Worm (Caenorhabditis elegans): ENCODE measurements around the gene Y7A5A.6.

The Y7A5A.6 gene

ce11 chrX:15838496-15838948 lies 39.0 kb upstream of the Y7A5A.6 start, which contains the start of gene acox-1.6:
TSS of gene acox-1.6 (minus strand) at chrX:15838546.
- no peak for TF ChIP-seq sea-1 (GFP tag; conservative IDR thresholded peaks at IDR 0.05)
- no peak for TF ChIP-seq ets-7 (tag; optimal IDR thresholded peaks at IDR 0.05)
- TF ChIP-seq aly-1 (tag; optimal IDR thresholded peaks at IDR 0.05) = no peak
- TF ChIP-seq B0310.2 (tag; optimal IDR thresholded peaks at IDR 0.05) = no peak
- no peak for TF ChIP-seq pes-1 (GFP tag; IDR thresholded peaks at IDR 0.05)
- no peak for TF ChIP-seq flt-1 (GFP tag; IDR thresholded peaks at IDR 0.05)
- no peak for TF ChIP-seq tbx-37 (GFP tag; conservative IDR thresholded peaks at IDR 0.05)
- TF ChIP-seq tbx-11 (GFP tag; IDR thresholded peaks at IDR 0.05) = no peak
- no peak for TF ChIP-seq ceh-13 (GFP tag; optimal IDR thresholded peaks at IDR 0.05)

- TF ChIP-seq ceh-36 (tag; optimal IDR thresholded peaks at IDR 0.05) = no peak
- no peak for TF ChIP-seq hnd-1 (tag; optimal IDR thresholded peaks at IDR 0.05)
Observed at ce11 chrX:15831537-15831936, 32.0 kb upstream of the Y7A5A.6 start.

ce11 chrX:15828059-15828458 lies 28.6 kb upstream of the Y7A5A.6 start, which contains the start of gene Y7A5A.20:
TSS of gene Y7A5A.20 (plus strand) at chrX:15828359.
- TF ChIP-seq scrt-1 (GFP tag; IDR thresholded peaks at IDR 0.05) (no peak), aly-1 (tag; optimal IDR thresholded peaks at IDR 0.05) (no peak), pes-1 (GFP tag; IDR thresholded peaks at IDR 0.05) (no peak)

- no peak for TF ChIP-seq scrt-1 (GFP tag; IDR thresholded peaks at IDR 0.05)
- no peak for TF ChIP-seq ama-1 (optimal IDR thresholded peaks at IDR 0.05)
- TF ChIP-seq F13C5.2 (tag; optimal IDR thresholded peaks at IDR 0.05) = no peak
- TF ChIP-seq hmg-4 (GFP tag; optimal IDR thresholded peaks at IDR 0.05) = no peak
- no peak for TF ChIP-seq hnd-1 (tag; optimal IDR thresholded peaks at IDR 0.05)
- TF ChIP-seq pes-1 (GFP tag; IDR thresholded peaks at IDR 0.05) = no peak
- TF ChIP-seq hmbx-1 (tag; optimal IDR thresholded peaks at IDR 0.05) = no peak
- TF ChIP-seq flt-1 (GFP tag; IDR thresholded peaks at IDR 0.05) = no peak
- TF ChIP-seq aly-1 (tag; optimal IDR thresholded peaks at IDR 0.05) = no peak
- TF ChIP-seq sea-1 (GFP tag; conservative IDR thresholded peaks at IDR 0.05) = no peak
- TF ChIP-seq ets-7 (tag; optimal IDR thresholded peaks at IDR 0.05) = no peak
- no peak for TF ChIP-seq B0310.2 (tag; optimal IDR thresholded peaks at IDR 0.05)
- no peak for TF ChIP-seq ceh-36 (tag; optimal IDR thresholded peaks at IDR 0.05)
- no peak for TF ChIP-seq ceh-13 (GFP tag; optimal IDR thresholded peaks at IDR 0.05)
- no peak for TF ChIP-seq tbx-11 (GFP tag; IDR thresholded peaks at IDR 0.05)
- no peak for TF ChIP-seq tbx-37 (GFP tag; conservative IDR thresholded peaks at IDR 0.05)
Observed at ce11 chrX:15826866-15827265, 27.4 kb upstream of the Y7A5A.6 start, which contains the start of gene Y7A5A.9. TSS of gene Y7A5A.9 (plus strand) at chrX:15827166.

- TF ChIP-seq ceh-13 (GFP tag; optimal IDR thresholded peaks at IDR 0.05) (no peak), ets-7 (tag; optimal IDR thresholded peaks at IDR 0.05) (no peak), hmbx-1 (tag; optimal IDR thresholded peaks at IDR 0.05) (no peak), aly-1 (tag; optimal IDR thresholded peaks at IDR 0.05) (no peak)
Observed at ce11 chrX:15822197-15822596, 22.7 kb upstream of the Y7A5A.6 start, which contains the start of gene Y7A5A.8. TSS of gene Y7A5A.8 (plus strand) at chrX:15822497.

ce11 chrX:15814548-15814947 lies 15.1 kb upstream of the Y7A5A.6 start:
- TF ChIP-seq hmbx-1 (tag; optimal IDR thresholded peaks at IDR 0.05) (no peak), tra-4 (tag; optimal IDR thresholded peaks at IDR 0.05) (no peak), ets-7 (tag; optimal IDR thresholded peaks at IDR 0.05) (no peak), tbx-37 (GFP tag; conservative IDR thresholded peaks at IDR 0.05) (no peak), aly-1 (tag; optimal IDR thresholded peaks at IDR 0.05) (no peak), ceh-36 (tag; optimal IDR thresholded peaks at IDR 0.05) (no peak), tbx-11 (GFP tag; IDR thresholded peaks at IDR 0.05) (no peak), sea-1 (GFP tag; conservative IDR thresholded peaks at IDR 0.05) (no peak), scrt-1 (GFP tag; IDR thresholded peaks at IDR 0.05) (no peak), hnd-1 (tag; optimal IDR thresholded peaks at IDR 0.05) (no peak)

ce11 chrX:15811341-15811740 lies 11.8 kb upstream of the Y7A5A.6 start:
- TF ChIP-seq ets-7 (tag; optimal IDR thresholded peaks at IDR 0.05) = no peak
- no peak for TF ChIP-seq ceh-13 (GFP tag; optimal IDR thresholded peaks at IDR 0.05)
- TF ChIP-seq hmbx-1 (tag; optimal IDR thresholded peaks at IDR 0.05) = no peak
- no peak for TF ChIP-seq hnd-1 (tag; optimal IDR thresholded peaks at IDR 0.05)
- TF ChIP-seq sea-1 (GFP tag; conservative IDR thresholded peaks at IDR 0.05) = no peak
- TF ChIP-seq scrt-1 (GFP tag; IDR thresholded peaks at IDR 0.05) = no peak

ce11 chrX:15804072-15804471 lies 4.6 kb upstream of the Y7A5A.6 start, which contains the start of gene Y7A5A.7:
TSS of gene Y7A5A.7 (minus strand) at chrX:15804172.
- TF ChIP-seq scrt-1 (GFP tag; IDR thresholded peaks at IDR 0.05) (no peak), F13C5.2 (tag; optimal IDR thresholded peaks at IDR 0.05) (no peak), hmbx-1 (tag; optimal IDR thresholded peaks at IDR 0.05) (no peak), B0310.2 (tag; optimal IDR thresholded peaks at IDR 0.05) (no peak), ceh-36 (tag; optimal IDR thresholded peaks at IDR 0.05) (no peak), flt-1 (GFP tag; IDR thresholded peaks at IDR 0.05) (no peak), hmg-4 (GFP tag; optimal IDR thresholded peaks at IDR 0.05) (no peak), ets-7 (tag; optimal IDR thresholded peaks at IDR 0.05) (no peak), aly-1 (tag; optimal IDR thresholded peaks at IDR 0.05) (no peak), tbx-11 (GFP tag; IDR thresholded peaks at IDR 0.05) (no peak), tbx-37 (GFP tag; conservative IDR thresholded peaks at IDR 0.05) (no peak), pes-1 (GFP tag; IDR thresholded peaks at IDR 0.05) (no peak), ama-1 (optimal IDR thresholded peaks at IDR 0.05) (no peak), tra-4 (tag; optimal IDR thresholded peaks at IDR 0.05) (no peak), sea-1 (GFP tag; conservative IDR thresholded peaks at IDR 0.05) (no peak), hnd-1 (tag; optimal IDR thresholded peaks at IDR 0.05) (no peak), ceh-13 (GFP tag; optimal IDR thresholded peaks at IDR 0.05) (no peak)

Data from whole organism, early embryonic.